Fruit fly (Drosophila melanogaster): ENCODE data around the gene ng2.

- TF ChIP-seq EcR (GFP tag; optimal IDR thresholded peaks at IDR 0.05) (no peak), usp (GFP tag; optimal IDR thresholded peaks at IDR 0.05) (no peak), psq (optimal IDR thresholded peaks at IDR 0.05) (no peak), Dll (optimal IDR thresholded peaks at IDR 0.05) (no peak), pan (optimal IDR thresholded peaks at IDR 0.05) (no peak), CG8478 (optimal IDR thresholded peaks at IDR 0.05) (no peak)
These were observed 9.4 kb upstream of the ng2 start, which contains the start of gene Sgs4 for dm6 chrX:3249789-3250188.

Data from whole organism.